Worm (Caenorhabditis elegans) whole organism, L4 larva: ENCODE data around the gene T10B10.8.

Experiments
- F10B5.3 ChIP-seq: sonication (generic microtip); optimal IDR thresholded peaks from 2 replicates; lab custom pipeline; 2016; ENCODE audit warnings: mild to moderate bottlenecking, missing genetic modification characterization, missing compliant biosample characterization
- F44E2.7 ChIP-seq: fragments of 200-800 bp; sonication (Bioruptor generic); IDR thresholded peaks from 2 replicates; pipeline ENCODE4 v2.1.2; 2022; ENCODE audit warnings: missing genetic modification characterization, missing compliant biosample characterization
- ctbp-1 ChIP-seq: fragments of 200-800 bp; sonication (Bioruptor generic); IDR thresholded peaks from 2 replicates; pipeline ENCODE4 v1.3.6; 2022; ENCODE audit warnings: missing genetic modification reagents, missing genetic modification characterization, missing compliant biosample characterization
- lir-3 ChIP-seq: sonication (generic microtip); optimal IDR thresholded peaks from 2 replicates; lab custom pipeline; 2016; ENCODE audit warnings: mild to moderate bottlenecking, missing genetic modification characterization, missing compliant biosample characterization
- mep-1 ChIP-seq: fragments of 150-350 bp; sonication (generic microtip); optimal IDR thresholded peaks from 3 replicates; lab custom pipeline; 2014; ENCODE audit warnings: missing biosample characterization, missing genetic modification characterization
- pqm-1 ChIP-seq: sonication (generic microtip); optimal IDR thresholded peaks from 2 replicates; lab custom pipeline; 2017; ENCODE audit warnings: missing biosample characterization, missing genetic modification characterization
- snpc-1.2 ChIP-seq: fragments of 200-800 bp; sonication (Bioruptor generic); IDR thresholded peaks from 2 replicates; pipeline ENCODE4 v1.3.6; 2022; ENCODE audit warnings: missing genetic modification reagents, missing genetic modification characterization, missing compliant biosample characterization
- snpc-4 ChIP-seq: fragments of 150-350 bp; optimal IDR thresholded peaks from 2 replicates; lab custom pipeline; 2014; ENCODE audit warnings: missing biosample characterization, missing genetic modification characterization
- unc-62 ChIP-seq, 3 experiments: fragments of 150-350 bp in 1 of 3; sonication (generic microtip); optimal IDR thresholded peaks in 2 of 3; peaks in 1 of 3; 1 replicate in 1 of 3; 2 replicates in 2 of 3; lab custom pipeline; 2014 to 2017; ENCODE audit warnings: missing biosample characterization in 3 of 3, missing genetic modification characterization in 3 of 3, missing genetic modification reagents in 3 of 3, missing genotype in 1 of 3

T10B10.8 gene

DNA sequence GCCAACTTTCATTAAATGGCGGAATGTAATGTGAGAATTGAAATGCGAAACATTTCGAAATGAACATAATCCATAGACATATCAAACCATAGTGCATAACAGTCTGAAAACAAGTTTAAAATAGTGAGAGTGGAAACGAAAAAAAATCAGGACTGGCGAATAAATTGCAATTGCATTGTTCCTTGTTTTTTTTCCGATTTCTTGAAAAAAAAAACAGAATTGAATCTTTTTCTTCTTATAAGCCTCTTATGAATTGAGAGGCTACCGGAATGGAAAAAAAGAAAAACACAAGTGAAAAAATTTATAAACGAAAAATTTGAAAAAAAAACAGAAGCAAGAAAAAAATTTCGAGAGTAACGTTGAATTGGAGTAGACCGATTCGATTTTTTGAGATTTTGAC, 49.5 kb downstream of the T10B10.8 start, which contains the start of gene R07D5.2 (continued):
- TF ChIP-seq mep-1 (tag; lab: Kevin White, UChicago) = no peak
- no peak for TF ChIP-seq snpc-1.2
- TF ChIP-seq lir-3 (tag; lab: Kevin White, UChicago) = no peak
- TF ChIP-seq F44E2.7 (GFP tag; lab: Robert Waterston, UW) = no peak

DNA sequence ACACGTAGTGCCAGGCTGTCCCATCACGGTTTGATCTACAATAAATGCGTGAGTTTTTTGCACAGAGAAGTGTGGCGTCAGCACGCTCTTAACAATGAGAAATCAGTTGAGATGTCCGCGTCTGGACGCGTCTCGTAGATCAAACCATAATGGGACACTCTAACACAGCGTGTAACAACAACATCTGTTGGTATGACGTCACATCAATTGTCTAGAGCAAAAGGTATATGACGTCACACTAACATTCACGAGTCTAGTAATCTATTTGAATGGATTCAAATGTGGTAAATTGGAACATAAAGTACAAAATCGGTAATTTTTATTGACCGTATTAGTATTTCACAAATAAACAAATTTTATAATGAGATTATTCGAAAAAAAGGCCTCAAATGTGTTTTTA, 50.3 kb downstream of the T10B10.8 start:
- TF ChIP-seq pqm-1 (tag; lab: Kevin White, UChicago) = no peak
- TF ChIP-seq unc-62 (GFP tag; optimal IDR thresholded peaks at IDR 0.05 in 1 of 2; lab: Kevin White, UChicago) = peak in 1 of 2 experiments; percentile 1
- no peak for TF ChIP-seq unc-62 (tag; optimal IDR thresholded peaks at IDR 0.05; lab: Kevin White, UChicago)
- TF ChIP-seq ctbp-1 (GFP tag; lab: Robert Waterston, UW) = no peak

DNA sequence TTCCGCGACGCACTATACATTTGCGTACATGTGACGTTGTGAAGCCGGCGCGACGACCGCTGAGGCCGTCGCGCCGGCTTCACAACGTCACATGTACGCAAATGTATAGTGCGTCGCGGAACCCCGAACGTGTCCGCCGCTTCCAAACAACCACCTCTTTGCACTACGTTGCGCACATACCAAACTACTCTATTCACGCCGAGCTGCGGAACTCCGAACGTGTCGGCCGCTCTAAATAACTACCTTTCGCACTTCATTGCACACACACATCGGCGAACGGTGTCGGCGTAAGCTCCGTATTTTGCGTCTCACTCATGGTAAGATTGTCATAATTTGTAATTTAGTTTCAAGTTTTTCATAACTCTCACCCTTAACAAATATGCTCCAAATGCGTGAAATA, 53.9 kb downstream of the T10B10.8 start:
- TF ChIP-seq unc-62 (GFP tag; optimal IDR thresholded peaks at IDR 0.05 in 1 of 2; lab: Kevin White, UChicago) (peak in 1 of 2 experiments; percentile 88), unc-62 (tag; optimal IDR thresholded peaks at IDR 0.05; lab: Kevin White, UChicago) (no peak), F10B5.3 (tag; lab: Kevin White, UChicago) (no peak), snpc-4 (tag; lab: Kevin White, UChicago) (no peak)
